Worm (Caenorhabditis elegans): Measurements from ENCODE around the gene C33A12.4.

C33A12.4 gene

ce11 chrIV:9508612-9509011 lies 1.8 kb downstream of the C33A12.4 start, which contains the start of gene ethe-1:
Gene ethe-1 (minus strand): TSS chrIV:9508761.
- no peak for TF ChIP-seq nhr-237 (tag; optimal IDR thresholded peaks at IDR 0.05)
- peak; percentile 58 for TF ChIP-seq nhr-129 (tag; optimal IDR thresholded peaks at IDR 0.05)
- TF ChIP-seq C34F6.9 (tag; optimal IDR thresholded peaks at IDR 0.05): peak; percentile 3
- no peak for TF ChIP-seq zag-1 (tag; optimal IDR thresholded peaks at IDR 0.05)
- TF ChIP-seq nhr-6 (tag; optimal IDR thresholded peaks at IDR 0.05): no peak
- TF ChIP-seq alr-1 (tag; optimal IDR thresholded peaks at IDR 0.05): no peak
- TF ChIP-seq sma-3 (GFP tag; optimal IDR thresholded peaks at IDR 0.05): no peak
- TF ChIP-seq sma-9 (GFP tag; optimal IDR thresholded peaks at IDR 0.05): no peak
- no peak for TF ChIP-seq sma-9 (tag; optimal IDR thresholded peaks at IDR 0.05)
- no peak for TF ChIP-seq ceh-82 (tag; optimal IDR thresholded peaks at IDR 0.05)

- TF ChIP-seq nhr-11 (tag; optimal IDR thresholded peaks at IDR 0.05) (no peak), egl-27 (tag; optimal IDR thresholded peaks at IDR 0.05) (no peak), lin-39 (tag; optimal IDR thresholded peaks at IDR 0.05) (no peak), elt-3 (tag; optimal IDR thresholded peaks at IDR 0.05) (no peak), nhr-237 (tag; optimal IDR thresholded peaks at IDR 0.05) (no peak), lin-13 (GFP tag; optimal IDR thresholded peaks at IDR 0.05) (no peak), nhr-23 (tag; optimal IDR thresholded peaks at IDR 0.05) (no peak), blmp-1 (tag; optimal IDR thresholded peaks at IDR 0.05; ENCODE audit: insufficient read depth) (no peak), nhr-12 (tag; optimal IDR thresholded peaks at IDR 0.05) (no peak), mbf-1 (tag; optimal IDR thresholded peaks at IDR 0.05) (no peak)
Measured at ce11 chrIV:9506251-9506650, 4.1 kb downstream of the C33A12.4 start, which contains the start of gene ttr-9. Gene ttr-9 (minus strand): TSS chrIV:9506351.

ce11 chrIV:9500100-9500499 lies 10.3 kb downstream of the C33A12.4 start, which contains the start of gene ugt-21:
Gene ugt-21 (plus strand): TSS chrIV:9500311.
- TF ChIP-seq gmeb-1 (tag; optimal IDR thresholded peaks at IDR 0.05) (no peak), sma-9 (GFP tag; optimal IDR thresholded peaks at IDR 0.05) (peak; percentile 31), sma-9 (tag; optimal IDR thresholded peaks at IDR 0.05) (no peak), mbf-1 (tag; optimal IDR thresholded peaks at IDR 0.05) (no peak), nhr-25 (tag; optimal IDR thresholded peaks at IDR 0.05) (no peak), ztf-4 (tag; optimal IDR thresholded peaks at IDR 0.05) (no peak)

ce11 chrIV:9499636-9500035 lies 10.7 kb downstream of the C33A12.4 start:
- TF ChIP-seq ama-1 (optimal IDR thresholded peaks at IDR 0.05) (no peak), sma-3 (GFP tag; optimal IDR thresholded peaks at IDR 0.05) (no peak), ztf-11 (tag; optimal IDR thresholded peaks at IDR 0.05) (no peak), ceh-16 (tag; optimal IDR thresholded peaks at IDR 0.05) (no peak), nhr-6 (tag; optimal IDR thresholded peaks at IDR 0.05) (no peak), mbf-1 (tag; optimal IDR thresholded peaks at IDR 0.05) (no peak), C34F6.9 (tag; optimal IDR thresholded peaks at IDR 0.05) (no peak), ZK546.5 (tag; optimal IDR thresholded peaks at IDR 0.05) (no peak), lsy-2 (tag; optimal IDR thresholded peaks at IDR 0.05) (no peak), alr-1 (tag; optimal IDR thresholded peaks at IDR 0.05) (no peak), gmeb-1 (tag; optimal IDR thresholded peaks at IDR 0.05) (no peak), nhr-23 (tag; optimal IDR thresholded peaks at IDR 0.05) (no peak), egl-27 (tag; optimal IDR thresholded peaks at IDR 0.05) (no peak), unc-62 (GFP tag; optimal IDR thresholded peaks at IDR 0.05) (no peak), skn-1 (tag; optimal IDR thresholded peaks at IDR 0.05) (no peak), nhr-11 (tag; optimal IDR thresholded peaks at IDR 0.05) (no peak)

ce11 chrIV:9498088-9498487 lies 12.3 kb downstream of the C33A12.4 start, which contains the start of gene sru-4:
Gene sru-4 (plus strand): TSS chrIV:9498388.
- TF ChIP-seq Y55F3AM.14 (GFP tag; optimal IDR thresholded peaks at IDR 0.05) (no peak), peb-1 (tag; optimal IDR thresholded peaks at IDR 0.05) (no peak), unc-55 (GFP tag; optimal IDR thresholded peaks at IDR 0.05) (no peak), C34F6.9 (tag; optimal IDR thresholded peaks at IDR 0.05) (no peak), F13H6.1 (tag; optimal IDR thresholded peaks at IDR 0.05) (no peak), skn-1 (tag; optimal IDR thresholded peaks at IDR 0.05) (no peak), mab-5 (tag; optimal IDR thresholded peaks at IDR 0.05) (no peak)

- TF ChIP-seq mbf-1 (tag; optimal IDR thresholded peaks at IDR 0.05) (no peak), sma-3 (GFP tag; optimal IDR thresholded peaks at IDR 0.05) (no peak), lin-13 (GFP tag; optimal IDR thresholded peaks at IDR 0.05) (no peak), unc-39 (tag; optimal IDR thresholded peaks at IDR 0.05) (no peak), ZK546.5 (tag; optimal IDR thresholded peaks at IDR 0.05) (no peak), nhr-12 (tag; optimal IDR thresholded peaks at IDR 0.05) (no peak), gmeb-1 (tag; optimal IDR thresholded peaks at IDR 0.05) (no peak), ceh-82 (tag; optimal IDR thresholded peaks at IDR 0.05) (no peak), nhr-77 (tag; optimal IDR thresholded peaks at IDR 0.05) (no peak), lin-11 (tag; optimal IDR thresholded peaks at IDR 0.05) (no peak), fos-1 (tag; optimal IDR thresholded peaks at IDR 0.05) (no peak), nhr-10 (tag; optimal IDR thresholded peaks at IDR 0.05) (no peak), ztf-4 (tag; optimal IDR thresholded peaks at IDR 0.05) (no peak), ztf-11 (tag; optimal IDR thresholded peaks at IDR 0.05) (no peak), nhr-21 (tag; optimal IDR thresholded peaks at IDR 0.05) (no peak), ama-1 (optimal IDR thresholded peaks at IDR 0.05) (no peak), alr-1 (tag; optimal IDR thresholded peaks at IDR 0.05) (no peak)
Measured at ce11 chrIV:9496306-9496705, 14.1 kb downstream of the C33A12.4 start, which contains the start of gene sru-3. Gene sru-3 (plus strand): TSS chrIV:9496606.
